Worm (Caenorhabditis elegans) whole organism, late embryonic: ENCODE measurements around the gene C40H1.3.
A peak's percentile ranks its signal among the peaks of the same experiment; 100 is the strongest.

ENCODE experiments used
- C08G9.2 ChIP-seq: sonication (generic microtip); optimal IDR thresholded peaks from 2 replicates; lab custom pipeline; 2016; ENCODE audit warnings: mild to moderate bottlenecking, missing genetic modification characterization, moderate library complexity, missing compliant biosample characterization
- F13H6.1 ChIP-seq: sonication (generic microtip); optimal IDR thresholded peaks from 2 replicates; lab custom pipeline; 2016; ENCODE audit warnings: missing genetic modification characterization, missing compliant biosample characterization
- K02D7.2 ChIP-seq: sonication (generic microtip); optimal IDR thresholded peaks from 2 replicates; lab custom pipeline; 2017; ENCODE audit warnings: mild to moderate bottlenecking, missing genetic modification characterization, missing compliant biosample characterization
- K09A11.1 ChIP-seq: sonication (generic microtip); optimal IDR thresholded peaks from 2 replicates; lab custom pipeline; 2017; ENCODE audit warnings: antibody characterized with exemption, mild to moderate bottlenecking, missing genetic modification characterization, missing compliant biosample characterization; ENCODE audit not compliant: insufficient read depth
- ceh-14 ChIP-seq: sonication (generic microtip); optimal IDR thresholded peaks from 2 replicates; lab custom pipeline; 2016; ENCODE audit warnings: missing genotype, missing genetic modification characterization, missing compliant biosample characterization
- ceh-18 ChIP-seq: sonication (generic microtip); optimal IDR thresholded peaks from 2 replicates; lab custom pipeline; 2016; ENCODE audit warnings: missing genetic modification characterization, missing compliant biosample characterization
- ceh-2 ChIP-seq: sonication (generic microtip); optimal IDR thresholded peaks from 2 replicates; lab custom pipeline; 2016; ENCODE audit warnings: missing genotype, missing genetic modification characterization, missing compliant biosample characterization
- ceh-22 ChIP-seq: sonication (generic microtip); optimal IDR thresholded peaks from 2 replicates; lab custom pipeline; 2017; ENCODE audit warnings: missing biosample characterization, missing genetic modification characterization
- ceh-45 ChIP-seq: fragments of 200-800 bp; sonication (Bioruptor generic); IDR thresholded peaks from 2 replicates; pipeline ENCODE4 v1.3.6; 2022; ENCODE audit warnings: missing genetic modification reagents, missing genetic modification characterization, missing compliant biosample characterization
- ceh-48 ChIP-seq: sonication (generic microtip); optimal IDR thresholded peaks from 2 replicates; lab custom pipeline; 2016; ENCODE audit warnings: missing genetic modification characterization, inconsistent platforms, missing compliant biosample characterization
- ceh-9 ChIP-seq: sonication (generic microtip); optimal IDR thresholded peaks from 2 replicates; lab custom pipeline; 2016; ENCODE audit warnings: mild to moderate bottlenecking, missing genetic modification characterization, inconsistent platforms, missing compliant biosample characterization
- dve-1 ChIP-seq: sonication (generic microtip); optimal IDR thresholded peaks from 2 replicates; lab custom pipeline; 2017; ENCODE audit warnings: antibody characterized with exemption, mild to moderate bottlenecking, missing genetic modification characterization, missing compliant biosample characterization
- elt-2 ChIP-seq: sonication (generic microtip); optimal IDR thresholded peaks from 2 replicates; lab custom pipeline; 2016; ENCODE audit warnings: missing genetic modification reagents, missing genetic modification characterization, missing compliant biosample characterization
- elt-4 ChIP-seq: sonication (generic microtip); optimal IDR thresholded peaks from 2 replicates; lab custom pipeline; 2016; ENCODE audit warnings: missing genetic modification characterization, missing compliant biosample characterization
- ets-4 ChIP-seq: sonication (generic microtip); optimal IDR thresholded peaks from 2 replicates; lab custom pipeline; 2016; ENCODE audit warnings: missing genetic modification characterization, missing compliant biosample characterization
- eyg-1 ChIP-seq: sonication (generic microtip); optimal IDR thresholded peaks from 2 replicates; lab custom pipeline; 2016; ENCODE audit warnings: missing genotype, missing genetic modification characterization, missing compliant biosample characterization
- fax-1 ChIP-seq: sonication (generic microtip); optimal IDR thresholded peaks from 2 replicates; lab custom pipeline; 2016; ENCODE audit warnings: missing genotype, missing genetic modification characterization, missing compliant biosample characterization
- fkh-10 ChIP-seq: fragments of 150-350 bp; optimal IDR thresholded peaks from 2 replicates; lab custom pipeline; 2014; ENCODE audit warnings: missing biosample characterization, missing genetic modification reagents, missing genetic modification characterization
- fkh-6 ChIP-seq: sonication (generic microtip); optimal IDR thresholded peaks from 2 replicates; lab custom pipeline; 2016; ENCODE audit warnings: missing genetic modification characterization, missing compliant biosample characterization
- gmeb-2 ChIP-seq: sonication (generic microtip); optimal IDR thresholded peaks from 2 replicates; lab custom pipeline; 2016; ENCODE audit warnings: missing genetic modification characterization, inconsistent platforms, missing compliant biosample characterization
- hlh-13 ChIP-seq: fragments of 200-800 bp; sonication (Bioruptor generic); optimal IDR thresholded peaks from 2 replicates; lab custom pipeline; 2018; ENCODE audit warnings: mild to moderate bottlenecking, missing genetic modification characterization, missing compliant biosample characterization
- hlh-15 ChIP-seq: sonication (generic microtip); optimal IDR thresholded peaks from 2 replicates; lab custom pipeline; 2016; ENCODE audit warnings: missing genetic modification characterization, missing compliant biosample characterization
- hlh-8 ChIP-seq: sonication (generic microtip); optimal IDR thresholded peaks from 2 replicates; lab custom pipeline; 2016; ENCODE audit warnings: missing genotype, missing genetic modification characterization, missing compliant biosample characterization
- lim-6 ChIP-seq: sonication (generic microtip); optimal IDR thresholded peaks from 2 replicates; lab custom pipeline; 2016; ENCODE audit warnings: missing genetic modification characterization, missing compliant biosample characterization
- nhr-11 ChIP-seq: fragments of 150-350 bp; optimal IDR thresholded peaks from 2 replicates; lab custom pipeline; 2014; ENCODE audit warnings: missing biosample characterization, missing genetic modification characterization
- nhr-232 ChIP-seq: sonication (generic microtip); optimal IDR thresholded peaks from 2 replicates; lab custom pipeline; 2016; ENCODE audit warnings: missing genetic modification characterization, missing compliant biosample characterization
- npax-4 ChIP-seq: sonication (generic microtip); optimal IDR thresholded peaks from 2 replicates; lab custom pipeline; 2016; ENCODE audit warnings: missing genetic modification characterization, missing compliant biosample characterization
- odd-2 ChIP-seq: sonication (generic microtip); optimal IDR thresholded peaks from 2 replicates; lab custom pipeline; 2017; ENCODE audit warnings: antibody characterized with exemption, mild to moderate bottlenecking, missing genetic modification characterization, missing compliant biosample characterization
- pax-1 ChIP-seq: fragments of 150-350 bp; optimal IDR thresholded peaks from 2 replicates; lab custom pipeline; 2014; ENCODE audit warnings: missing biosample characterization, missing genetic modification characterization
- ref-2 ChIP-seq: sonication (generic microtip); optimal IDR thresholded peaks from 2 replicates; lab custom pipeline; 2016; ENCODE audit warnings: missing genetic modification characterization, missing compliant biosample characterization
- rnt-1 ChIP-seq: sonication (generic microtip); optimal IDR thresholded peaks from 2 replicates; lab custom pipeline; 2016; ENCODE audit warnings: missing genetic modification characterization, missing compliant biosample characterization
- sdc-2 ChIP-seq: sonication (generic microtip); optimal IDR thresholded peaks from 2 replicates; lab custom pipeline; 2016; ENCODE audit warnings: missing genotype, missing genetic modification characterization, missing compliant biosample characterization
- sox-2 ChIP-seq: fragments of 200-800 bp; sonication (Bioruptor generic); IDR thresholded peaks from 2 replicates; pipeline ENCODE4 v1.3.6; 2022; ENCODE audit warnings: missing genetic modification reagents, missing genetic modification characterization, missing compliant biosample characterization
- syd-9 ChIP-seq: sonication (generic microtip); optimal IDR thresholded peaks from 2 replicates; lab custom pipeline; 2016; ENCODE audit warnings: mild to moderate bottlenecking, missing genetic modification characterization, moderate library complexity, missing compliant biosample characterization
- tbx-2 ChIP-seq: sonication (generic microtip); optimal IDR thresholded peaks from 2 replicates; lab custom pipeline; 2016; ENCODE audit warnings: missing genetic modification characterization, missing compliant biosample characterization
- tbx-7 ChIP-seq: sonication (generic microtip); optimal IDR thresholded peaks from 2 replicates; lab custom pipeline; 2016; ENCODE audit warnings: missing genotype, missing genetic modification characterization, missing compliant biosample characterization
- unc-42 ChIP-seq: sonication (generic microtip); optimal IDR thresholded peaks from 2 replicates; lab custom pipeline; 2016; ENCODE audit warnings: missing genotype, missing genetic modification characterization, missing compliant biosample characterization
- unc-55 ChIP-seq: sonication (generic microtip); optimal IDR thresholded peaks from 2 replicates; lab custom pipeline; 2017; ENCODE audit warnings: missing biosample characterization, missing genetic modification reagents, missing genetic modification characterization
- unc-86 ChIP-seq: sonication (generic microtip); optimal IDR thresholded peaks from 2 replicates; lab custom pipeline; 2016; ENCODE audit warnings: missing genetic modification characterization, missing compliant biosample characterization
- zip-5 ChIP-seq: sonication (generic microtip); optimal IDR thresholded peaks from 2 replicates; lab custom pipeline; 2016; ENCODE audit warnings: missing genetic modification characterization, missing compliant biosample characterization

Gene C40H1.3

DNA sequence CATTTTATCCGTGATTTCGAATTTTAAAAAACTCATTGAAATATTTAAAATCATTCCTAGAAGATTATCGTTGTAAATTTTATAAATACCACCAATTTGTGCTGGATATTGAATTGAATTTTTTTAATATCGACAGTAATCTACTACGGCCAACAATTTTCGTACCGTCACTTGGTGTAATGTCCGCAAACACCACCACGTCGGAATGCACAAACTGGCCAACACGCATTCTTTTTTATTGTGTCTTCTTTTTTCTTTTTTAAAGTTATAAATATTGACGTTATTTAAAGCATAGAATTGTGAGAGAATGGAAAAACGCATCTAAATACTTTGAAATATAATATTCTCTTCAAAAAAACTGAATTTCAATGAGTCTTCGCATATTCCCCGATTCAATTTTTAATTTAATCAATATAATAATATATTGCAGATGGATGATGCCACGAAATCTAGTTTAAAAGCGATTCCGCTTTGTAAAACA is 2.0 kb upstream of the C40H1.3 start, which contains the start of gene ufc-1:
TSS of gene ufc-1 (plus strand) at position 431 of the 481 bp plus-strand sequence.
- TF ChIP-seq rnt-1 (tag; lab: Kevin White, UChicago) (no peak), fax-1 (tag; lab: Kevin White, UChicago) (no peak), ref-2 (tag; lab: Kevin White, UChicago) (no peak), C08G9.2 (tag; lab: Kevin White, UChicago) (no peak), K09A11.1 (no peak), dve-1 (tag; lab: Kevin White, UChicago) (no peak), unc-42 (tag; lab: Kevin White, UChicago) (no peak), gmeb-2 (tag; lab: Kevin White, UChicago) (no peak), eyg-1 (tag; lab: Kevin White, UChicago) (no peak), ceh-48 (tag; lab: Kevin White, UChicago) (no peak), npax-4 (tag; lab: Kevin White, UChicago) (no peak), unc-86 (no peak), K02D7.2 (tag; lab: Kevin White, UChicago) (no peak), fkh-6 (tag; lab: Kevin White, UChicago) (no peak)

DNA sequence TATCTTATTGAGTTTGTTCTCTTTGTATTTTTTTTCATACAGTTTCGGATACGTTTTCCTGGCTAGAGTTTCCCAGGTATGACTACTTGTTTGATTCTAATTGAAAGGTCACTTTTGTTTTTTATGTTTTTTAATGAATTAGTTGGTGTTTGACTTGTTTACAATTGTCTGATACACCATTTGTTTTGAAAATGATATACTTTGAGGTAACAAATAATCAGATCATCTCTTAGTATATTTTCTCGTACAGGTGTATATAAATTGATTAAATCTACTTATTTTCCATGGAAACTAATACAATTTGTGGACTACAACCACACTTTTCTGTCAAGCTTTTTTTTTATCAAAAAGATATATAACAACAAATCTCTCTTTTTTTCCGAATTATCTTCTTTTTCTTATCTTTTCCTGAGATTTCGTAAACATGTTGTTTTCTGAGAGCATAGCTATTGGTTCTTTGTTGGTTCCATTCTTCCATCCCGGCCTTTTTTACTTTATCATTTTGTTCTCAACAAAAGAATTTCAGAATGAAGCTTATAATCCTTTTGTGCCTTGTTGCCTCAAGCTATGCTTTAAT is 712 bp upstream of the C40H1.3 start, which contains the start of gene ttr-5:
TSS of gene ttr-5 (plus strand) at position 527 of the 577 bp plus-strand sequence.
- TF ChIP-seq zip-5 (tag; lab: Kevin White, UChicago): no peak
- no peak for TF ChIP-seq fkh-10 (GFP tag; lab: Kevin White, UChicago)
- TF ChIP-seq ceh-14 (tag; lab: Kevin White, UChicago): no peak
- TF ChIP-seq eyg-1 (tag; lab: Kevin White, UChicago): no peak
- no peak for TF ChIP-seq ceh-22
- TF ChIP-seq npax-4 (tag; lab: Kevin White, UChicago): no peak
- no peak for TF ChIP-seq hlh-8
- TF ChIP-seq sox-2 (GFP tag; lab: Robert Waterston, UW): no peak
- TF ChIP-seq tbx-7 (tag; lab: Kevin White, UChicago): no peak
- no peak for TF ChIP-seq nhr-232 (tag; lab: Kevin White, UChicago)
- no peak for TF ChIP-seq ceh-9
- no peak for TF ChIP-seq rnt-1 (tag; lab: Kevin White, UChicago)
- no peak for TF ChIP-seq ets-4

DNA sequence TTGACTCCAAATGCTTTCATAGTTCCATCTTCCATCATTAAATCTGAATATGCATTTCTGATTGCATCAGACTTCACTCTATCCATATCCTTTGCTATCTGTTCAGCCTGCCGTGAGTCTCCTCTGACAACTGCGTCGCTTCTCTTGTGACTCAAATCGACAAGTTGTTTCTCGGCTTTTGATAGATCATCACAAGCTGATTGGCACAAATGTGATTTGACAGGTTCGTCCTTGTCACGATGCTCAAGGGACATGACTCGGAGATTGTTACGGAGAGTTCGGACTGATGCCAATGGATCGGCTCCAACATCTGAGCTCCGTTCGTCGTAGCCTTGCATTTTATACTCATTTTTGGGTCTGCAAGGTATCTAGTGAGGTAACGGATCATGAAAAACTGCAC is 434 bp downstream of the C40H1.3 start:
- TF ChIP-seq zip-5 (tag; lab: Kevin White, UChicago) (no peak), syd-9 (tag; lab: Kevin White, UChicago) (no peak), unc-55 (GFP tag; lab: Kevin White, UChicago) (peak; percentile 96), ceh-18 (tag; lab: Kevin White, UChicago) (peak; percentile 23)

DNA sequence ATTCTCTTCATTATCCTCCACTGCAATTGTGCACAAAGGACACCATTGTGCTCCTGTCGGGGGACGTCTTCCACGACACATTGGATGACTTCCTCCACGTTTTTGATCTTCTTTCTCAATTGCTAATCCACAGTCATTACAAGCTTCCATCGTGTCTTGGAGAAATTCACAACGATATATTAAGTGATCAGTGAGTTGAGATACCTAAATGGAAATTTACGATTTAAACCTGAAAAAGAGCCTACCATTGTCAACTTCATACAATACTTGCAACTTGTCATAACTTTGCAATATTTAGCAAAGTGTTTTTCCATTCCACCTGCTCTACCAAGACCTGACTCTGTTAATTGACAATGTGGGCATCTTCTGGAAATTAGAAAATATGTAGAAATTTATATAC is 1.3 kb downstream of the C40H1.3 start:
- TF ChIP-seq ceh-45 (GFP tag; lab: Robert Waterston, UW): no peak
- no peak for TF ChIP-seq F13H6.1
- no peak for TF ChIP-seq unc-42 (tag; lab: Kevin White, UChicago)
- TF ChIP-seq pax-1 (tag; lab: Kevin White, UChicago): no peak
- no peak for TF ChIP-seq sdc-2 (tag; lab: Kevin White, UChicago)
- TF ChIP-seq tbx-2 (tag; lab: Kevin White, UChicago): no peak
- no peak for TF ChIP-seq ceh-2 (tag; lab: Kevin White, UChicago)
- no peak for TF ChIP-seq ref-2 (tag; lab: Kevin White, UChicago)
- TF ChIP-seq hlh-13: no peak
- TF ChIP-seq elt-4: no peak

DNA sequence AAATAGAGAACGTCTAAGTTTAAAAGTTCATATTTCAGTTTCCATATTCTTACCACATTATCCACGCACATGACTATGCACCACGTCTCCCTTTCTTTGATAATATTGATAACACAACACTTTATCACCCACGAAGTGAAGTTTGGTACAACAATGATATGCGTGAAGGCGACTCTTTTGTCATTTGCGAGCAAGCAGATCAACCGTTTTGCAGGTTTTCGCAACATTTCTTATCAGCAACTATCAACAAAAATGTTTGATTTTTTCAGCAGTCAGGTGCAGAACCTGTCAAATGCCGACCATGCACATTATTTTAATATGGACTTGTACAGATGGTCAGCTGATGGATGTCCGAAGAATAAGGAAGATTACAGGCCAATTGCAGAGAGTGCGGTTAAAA is 2.6 kb downstream of the C40H1.3 start:
- TF ChIP-seq odd-2 (tag; lab: Kevin White, UChicago) (no peak), hlh-15 (tag; lab: Kevin White, UChicago) (no peak), nhr-11 (no peak), elt-2 (tag; lab: Kevin White, UChicago) (peak; percentile 85), lim-6 (tag; lab: Kevin White, UChicago) (no peak)
